Worm (Caenorhabditis elegans) whole organism, early embryonic: ENCODE data around the gene ugt-53.

Experiments used
- F13C5.2 ChIP-seq: sonication (generic microtip); optimal IDR thresholded peaks from 2 replicates; lab custom pipeline; 2017; ENCODE audit warnings: mild to moderate bottlenecking, missing genetic modification characterization, inconsistent platforms, missing compliant biosample characterization
- aly-1 ChIP-seq: sonication (generic microtip); optimal IDR thresholded peaks from 2 replicates; lab custom pipeline; 2016; ENCODE audit warnings: missing genetic modification characterization, missing compliant biosample characterization
- ama-1 ChIP-seq: fragments of 150-350 bp; optimal IDR thresholded peaks from 2 replicates; lab custom pipeline; 2014
- ceh-36 ChIP-seq: sonication (generic microtip); optimal IDR thresholded peaks from 2 replicates; lab custom pipeline; 2016; ENCODE audit warnings: missing genetic modification characterization, inconsistent platforms, missing compliant biosample characterization
- hmg-4 ChIP-seq: fragments of 200-800 bp; sonication (Bioruptor generic); optimal IDR thresholded peaks from 2 replicates; lab custom pipeline; 2018; ENCODE audit warnings: mild to moderate bottlenecking, missing genetic modification characterization, missing compliant biosample characterization
- tbx-11 ChIP-seq: fragments of 200-800 bp; sonication (Bioruptor generic); IDR thresholded peaks from 2 replicates; pipeline ENCODE4 v1.3.6; 2022; ENCODE audit warnings: missing genetic modification characterization, missing compliant biosample characterization

ce11 chrV:2888681-2889080 lies 39.5 kb downstream of the ugt-53 start, which contains the start of gene srw-4:
- no peak for TF ChIP-seq ama-1 (lab: Kevin White, UChicago)
- TF ChIP-seq tbx-11, result no peak
- TF ChIP-seq F13C5.2 (tag; lab: Kevin White, UChicago), result no peak
- no peak for TF ChIP-seq hmg-4
- no peak for TF ChIP-seq ceh-36
- TF ChIP-seq aly-1, result no peak
